Fruit fly (Drosophila melanogaster) whole organism, embryonic: ENCODE results near the gene CG9926.
A peak's percentile ranks its signal among the peaks of the same experiment; 100 is the strongest.

Experiments used
- Asciz ChIP-seq: fragments of 200-800 bp; sonication (Bioruptor generic); optimal IDR thresholded peaks from 2 replicates; lab custom pipeline; 2017; ENCODE audit warnings: missing biosample characterization, mild to moderate bottlenecking, missing genetic modification characterization, missing genetic modification reagents
- Atf6 ChIP-seq: fragments of 200-800 bp; sonication (Bioruptor generic); IDR thresholded peaks from 2 replicates; pipeline ENCODE4 v1.3.6; 2022; ENCODE audit warnings: missing biosample characterization, missing genetic modification characterization
- CG10274 ChIP-seq: fragments of 200-800 bp; sonication (Bioruptor generic); optimal IDR thresholded peaks from 3 replicates; lab custom pipeline; 2017; ENCODE audit warnings: missing biosample characterization, mild to moderate bottlenecking, missing genetic modification characterization
- CG11456 ChIP-seq: fragments of 200-800 bp; sonication (Bioruptor generic); IDR thresholded peaks from 3 replicates; pipeline ENCODE4 v1.3.6; 2022; ENCODE audit warnings: missing biosample characterization, missing genetic modification characterization
- CG15696 ChIP-seq: fragments of 200-800 bp; sonication (Bioruptor generic); optimal IDR thresholded peaks from 2 replicates; lab custom pipeline; 2019; ENCODE audit warnings: missing biosample characterization, mild to moderate bottlenecking, missing genetic modification characterization, moderate library complexity
- CG1792 ChIP-seq: fragments of 200-800 bp; sonication (Bioruptor generic); optimal IDR thresholded peaks from 2 replicates; lab custom pipeline; 2016; ENCODE audit warnings: missing biosample characterization, missing genetic modification characterization
- CG2202 ChIP-seq: fragments of 200-800 bp; sonication (Bioruptor generic); optimal IDR thresholded peaks from 2 replicates; lab custom pipeline; 2018; ENCODE audit warnings: missing biosample characterization, mild to moderate bottlenecking, missing genetic modification characterization
- CG42726 ChIP-seq: fragments of 200-800 bp; sonication (Bioruptor generic); IDR thresholded peaks from 2 replicates; pipeline ENCODE4 v1.3.6; 2022; ENCODE audit warnings: missing biosample characterization, missing genetic modification characterization; ENCODE audit not compliant: partially characterized antibody
- CG4328 ChIP-seq: fragments of 200-800 bp; sonication (Bioruptor generic); optimal IDR thresholded peaks from 3 replicates; lab custom pipeline; 2017; ENCODE audit warnings: missing biosample characterization, missing genetic modification reagents, missing genetic modification characterization
- CG4707 ChIP-seq: fragments of 200-800 bp; sonication (Bioruptor generic); optimal IDR thresholded peaks from 2 replicates; lab custom pipeline; 2018; ENCODE audit warnings: missing biosample characterization, mild to moderate bottlenecking, missing genetic modification characterization, moderate library complexity
- CG7271 ChIP-seq: fragments of 200-800 bp; sonication (Bioruptor generic); optimal IDR thresholded peaks from 2 replicates; lab custom pipeline; 2018; ENCODE audit warnings: missing biosample characterization, mild to moderate bottlenecking, missing genetic modification characterization, moderate library complexity
- CG7357 ChIP-seq: fragments of 200-800 bp; sonication (Bioruptor generic); IDR thresholded peaks from 3 replicates; pipeline ENCODE4 v1.3.6; 2022; ENCODE audit warnings: missing biosample characterization, missing genetic modification characterization
- CG7839 ChIP-seq: fragments of 200-800 bp; sonication (Bioruptor generic); optimal IDR thresholded peaks from 3 replicates; lab custom pipeline; 2018; ENCODE audit warnings: missing biosample characterization, mild to moderate bottlenecking, missing genetic modification characterization, moderate library complexity
- CG8478 ChIP-seq: fragments of >200 bp; optimal IDR thresholded peaks from 2 replicates; lab custom pipeline; 2018
- CG8944 ChIP-seq: fragments of 200-800 bp; sonication (Bioruptor generic); optimal IDR thresholded peaks from 3 replicates; lab custom pipeline; 2016; ENCODE audit warnings: missing biosample characterization, missing genetic modification characterization
- D ChIP-seq, 2 experiments: fragments of 200-800 bp in 1 of 2; fragments of >200 bp in 1 of 2; sonication (Bioruptor generic) in 1 of 2; optimal IDR thresholded peaks; 2 replicates in 1 of 2; 3 replicates in 1 of 2; lab custom pipeline; 2017; ENCODE audit warnings: mild to moderate bottlenecking in 1 of 2, missing biosample characterization in 1 of 2, missing genetic modification characterization in 1 of 2, missing genetic modification reagents in 1 of 2
- Dbx ChIP-seq: fragments of 200-800 bp; sonication (Bioruptor generic); IDR thresholded peaks from 3 replicates; pipeline ENCODE4 v1.3.6; 2022; ENCODE audit warnings: missing biosample characterization, missing genetic modification characterization
- Drgx ChIP-seq: fragments of 200-800 bp; sonication (Bioruptor generic); IDR thresholded peaks from 2 replicates; pipeline ENCODE4 v1.3.6; 2022; ENCODE audit warnings: missing biosample characterization, missing genetic modification characterization
- ERR ChIP-seq: fragments of 200-800 bp; sonication (Bioruptor generic); optimal IDR thresholded peaks from 2 replicates; lab custom pipeline; 2016; ENCODE audit warnings: missing biosample characterization, missing genetic modification characterization
- Elba2 ChIP-seq: fragments of 200-800 bp; sonication (Bioruptor generic); optimal IDR thresholded peaks from 3 replicates; lab custom pipeline; 2016; ENCODE audit warnings: missing biosample characterization, missing genetic modification characterization
- Ets97D ChIP-seq: fragments of 200-800 bp; sonication (Bioruptor generic); optimal IDR thresholded peaks from 3 replicates; lab custom pipeline; 2016; ENCODE audit warnings: missing biosample characterization, missing genetic modification characterization
- HLH54F ChIP-seq: fragments of 200-800 bp; sonication (Bioruptor generic); optimal IDR thresholded peaks from 3 replicates; lab custom pipeline; 2016; ENCODE audit warnings: missing biosample characterization, missing genetic modification characterization
- Hmr ChIP-seq: fragments of 200-800 bp; sonication (Bioruptor generic); optimal IDR thresholded peaks from 3 replicates; lab custom pipeline; 2017; ENCODE audit warnings: mild to moderate bottlenecking, missing biosample characterization, missing genetic modification reagents, missing genetic modification characterization
- Hr78 ChIP-seq, 2 experiments: fragments of 200-800 bp in 1 of 2; fragments of >200 bp in 1 of 2; sonication (Bioruptor generic) in 1 of 2; optimal IDR thresholded peaks; 2 replicates each; lab custom pipeline; 2017 to 2019; ENCODE audit warnings: missing biosample characterization in 2 of 2, missing genetic modification characterization in 2 of 2, mild to moderate bottlenecking in 1 of 2, moderate library complexity in 1 of 2
- Med ChIP-seq: fragments of 200-800 bp; sonication (Bioruptor generic); peaks from one replicate; lab custom pipeline; 2016; ENCODE audit warnings: missing biosample characterization, missing genetic modification characterization, mild to moderate bottlenecking, inconsistent platforms, moderate library complexity
- Nf-YB ChIP-seq: fragments of 200-800 bp; sonication (Bioruptor generic); optimal IDR thresholded peaks from 3 replicates; lab custom pipeline; 2019; ENCODE audit warnings: missing biosample characterization, mild to moderate bottlenecking, missing genetic modification characterization, moderate library complexity
- Tbp ChIP-seq: fragments of >200 bp; optimal IDR thresholded peaks from 2 replicates; lab custom pipeline; 2018; ENCODE audit warnings: missing biosample characterization, missing genetic modification characterization
- abd-A ChIP-seq: fragments of 200-800 bp; sonication (Bioruptor generic); optimal IDR thresholded peaks from 3 replicates; lab custom pipeline; 2019; ENCODE audit warnings: missing biosample characterization, mild to moderate bottlenecking, missing genetic modification characterization, moderate library complexity
- ac ChIP-seq: fragments of 200-800 bp; sonication (Bioruptor generic); optimal IDR thresholded peaks from 3 replicates; lab custom pipeline; 2017; ENCODE audit warnings: missing biosample characterization, mild to moderate bottlenecking, missing genetic modification characterization
- ase ChIP-seq: fragments of 200-800 bp; sonication (Bioruptor generic); IDR thresholded peaks from 3 replicates; pipeline ENCODE4 v1.3.6; 2022; ENCODE audit warnings: missing biosample characterization, missing genetic modification characterization
- bab2 ChIP-seq: fragments of 200-800 bp; sonication (Bioruptor generic); optimal IDR thresholded peaks from 2 replicates; lab custom pipeline; 2016; ENCODE audit warnings: missing biosample characterization, missing genetic modification characterization
- chinmo ChIP-seq: fragments of 200-800 bp; sonication (Bioruptor generic); IDR thresholded peaks from 4 replicates; pipeline ENCODE4 v1.3.6; 2022; ENCODE audit warnings: missing biosample characterization, missing genetic modification characterization; ENCODE audit not compliant: partially characterized antibody
- croc ChIP-seq: fragments of 200-800 bp; sonication (Bioruptor generic); conservative IDR thresholded peaks from 3 replicates; pipeline ENCODE4 v1.3.6; 2022; ENCODE audit warnings: missing biosample characterization, missing genetic modification characterization
- crol ChIP-seq: fragments of 200-800 bp; sonication (Bioruptor generic); IDR thresholded peaks from 2 replicates; pipeline ENCODE4 v1.3.6; 2022; ENCODE audit warnings: missing biosample characterization, missing genetic modification characterization
- dati ChIP-seq: fragments of 200-800 bp; sonication (Bioruptor generic); IDR thresholded peaks from 2 replicates; pipeline ENCODE4 v1.3.6; 2022; ENCODE audit warnings: missing biosample characterization, missing genetic modification characterization
- disco-r ChIP-seq: fragments of 200-800 bp; sonication (Bioruptor generic); optimal IDR thresholded peaks from 2 replicates; lab custom pipeline; 2016; ENCODE audit warnings: missing biosample characterization, missing genetic modification characterization
- fu2 ChIP-seq: fragments of 200-800 bp; sonication (Bioruptor generic); optimal IDR thresholded peaks from 2 replicates; lab custom pipeline; 2016; ENCODE audit warnings: missing biosample characterization, missing genetic modification characterization
- jing ChIP-seq: fragments of 200-800 bp; sonication (Bioruptor generic); optimal IDR thresholded peaks from 2 replicates; lab custom pipeline; 2018; ENCODE audit warnings: missing biosample characterization, mild to moderate bottlenecking, missing genetic modification characterization
- lbe ChIP-seq: fragments of 200-800 bp; sonication (Bioruptor generic); optimal IDR thresholded peaks from 2 replicates; lab custom pipeline; 2016; ENCODE audit warnings: missing biosample characterization, mild to moderate bottlenecking, missing genetic modification characterization
- nom ChIP-seq: fragments of 200-800 bp; sonication (Bioruptor generic); optimal IDR thresholded peaks from 2 replicates; lab custom pipeline; 2017; ENCODE audit warnings: missing biosample characterization, missing genetic modification characterization, mild to moderate bottlenecking, moderate library complexity, missing genetic modification reagents
- oc ChIP-seq: fragments of 200-800 bp; sonication (Bioruptor generic); optimal IDR thresholded peaks from 2 replicates; lab custom pipeline; 2018; ENCODE audit warnings: missing biosample characterization, mild to moderate bottlenecking, missing genetic modification characterization, moderate library complexity
- onecut ChIP-seq: fragments of 200-800 bp; sonication (Bioruptor generic); IDR thresholded peaks from 2 replicates; pipeline ENCODE4 v1.3.6; 2022; ENCODE audit warnings: missing biosample characterization, missing genetic modification characterization
- p53 ChIP-seq: fragments of 200-800 bp; sonication (Bioruptor generic); optimal IDR thresholded peaks from 2 replicates; lab custom pipeline; 2016; ENCODE audit warnings: missing biosample characterization, missing genetic modification characterization
- ranshi ChIP-seq: fragments of 200-800 bp; sonication (Bioruptor generic); IDR thresholded peaks from 2 replicates; pipeline ENCODE4 v1.3.6; 2022; ENCODE audit warnings: missing biosample characterization, missing genetic modification characterization
- seq ChIP-seq: fragments of 200-800 bp; sonication (Bioruptor generic); IDR thresholded peaks from 2 replicates; pipeline ENCODE4 v1.3.6; 2022; ENCODE audit warnings: missing biosample characterization, missing genetic modification characterization
- ssp ChIP-seq: fragments of 200-800 bp; sonication (Bioruptor generic); IDR thresholded peaks from 2 replicates; pipeline ENCODE4 v1.3.6; 2022; ENCODE audit warnings: missing biosample characterization, missing genetic modification characterization
- unpg ChIP-seq: fragments of 200-800 bp; sonication (Bioruptor generic); optimal IDR thresholded peaks from 3 replicates; lab custom pipeline; 2018; ENCODE audit warnings: missing biosample characterization, mild to moderate bottlenecking, missing genetic modification characterization, moderate library complexity
- usp ChIP-seq: fragments of >200 bp; optimal IDR thresholded peaks from 2 replicates; lab custom pipeline; 2017; ENCODE audit warnings: missing biosample characterization, missing genetic modification characterization
- vnd ChIP-seq: fragments of 200-800 bp; sonication (Bioruptor generic); IDR thresholded peaks from 3 replicates; pipeline ENCODE4 v1.3.6; 2022; ENCODE audit warnings: missing biosample characterization, missing genetic modification characterization; ENCODE audit not compliant: partially characterized antibody

The CG9926 gene

dm6 chr3R:13983272-13984032, 32.5 kb upstream of the CG9926 start (continued):
- TF ChIP-seq CG7271 (tag; lab: Kevin White, UChicago) (peak; percentile 66), Elba2 (GFP tag; lab: Kevin White, UChicago) (peak; percentile 71), Drgx (GFP tag; lab: Robert Waterston, UW) (peak; percentile 88), Dbx (GFP tag; lab: Robert Waterston, UW) (peak; percentile 87), D (optimal IDR thresholded peaks at IDR 0.05; lab: Kevin White, UChicago) (peak; percentile 51), D (GFP tag; optimal IDR thresholded peaks at IDR 0.05; lab: Kevin White, UChicago) (peak; percentile 91), CG15696 (tag; lab: Kevin White, UChicago) (peak; percentile 83), Hr78 (GFP tag; optimal IDR thresholded peaks at IDR 0.05; lab: Kevin White, UChicago) (peak in 1 of 2 experiments; percentile 93), Ets97D (GFP tag; lab: Kevin White, UChicago) (peak; percentile 59), usp (GFP tag; lab: Kevin White, UChicago) (no peak), crol (GFP tag; lab: Robert Waterston, UW) (0 out of 2 replicates have a peak, but pooled peaks have one; percentile 19), CG1792 (peak; percentile 90), Nf-YB (peak; percentile 81), onecut (GFP tag; lab: Robert Waterston, UW) (peak; percentile 70; the same call in 1 of the 2 replicates), ranshi (GFP tag; lab: Robert Waterston, UW) (peak; percentile 84), ssp (GFP tag; lab: Robert Waterston, UW) (peak; percentile 83), Med (peak; percentile 98), disco-r (GFP tag; lab: Kevin White, UChicago) (peak; percentile 88), Tbp (no peak), CG42726 (peak; percentile 67), jing (GFP tag; lab: Kevin White, UChicago) (peak; percentile 86), fu2 (GFP tag; lab: Kevin White, UChicago) (peak; percentile 92), dati (no peak), ac (GFP tag; lab: Kevin White, UChicago) (peak; percentile 79), oc (peak; percentile 86), CG11456 (GFP tag; lab: Robert Waterston, UW) (peak; percentile 72), CG8944 (GFP tag; lab: Kevin White, UChicago) (peak; percentile 93), HLH54F (peak; percentile 93), CG4328 (GFP tag; lab: Kevin White, UChicago) (peak; percentile 88), chinmo (GFP tag; lab: Robert Waterston, UW) (peak; percentile 92), CG2202 (tag; lab: Kevin White, UChicago) (peak; percentile 84), Hmr (peak; percentile 95), abd-A (tag; lab: Kevin White, UChicago) (peak; percentile 88), croc (GFP tag; lab: Robert Waterston, UW) (peak; percentile 85), Atf6 (GFP tag; lab: Robert Waterston, UW) (peak; percentile 87), bab2 (peak; percentile 94), CG7839 (tag; lab: Kevin White, UChicago) (peak; percentile 91), p53 (peak; percentile 90), CG10274 (GFP tag; lab: Kevin White, UChicago) (peak; percentile 81), Asciz (peak; percentile 90), CG8478 (lab: Kevin White, UChicago) (peak; percentile 90), unpg (GFP tag; lab: Kevin White, UChicago) (peak; percentile 92), ERR (peak; percentile 94), CG4707 (GFP tag; lab: Kevin White, UChicago) (peak; percentile 79), seq (GFP tag; lab: Robert Waterston, UW) (peak; percentile 77), nom (GFP tag; lab: Kevin White, UChicago) (peak; percentile 84), ase (GFP tag; lab: Robert Waterston, UW) (peak; percentile 78), lbe (peak; percentile 92), CG7357 (GFP tag; lab: Robert Waterston, UW) (peak; percentile 83), vnd (GFP tag; lab: Robert Waterston, UW) (no peak)
